Worm (Caenorhabditis elegans) whole organism, mixed stage, embryonic: ENCODE measurements around the gene Y66A7A.7.

ENCODE experiments used
- ceh-39 ChIP-seq: fragments of 150-350 bp; optimal IDR thresholded peaks from 2 replicates; lab custom pipeline; 2014; ENCODE audit warnings: missing biosample characterization, missing genetic modification characterization
- ceh-83 ChIP-seq: fragments of 200-800 bp; sonication (Bioruptor generic); optimal IDR thresholded peaks from 2 replicates; lab custom pipeline; 2018; ENCODE audit warnings: mild to moderate bottlenecking, missing genetic modification characterization, missing compliant biosample characterization
- lin-13 ChIP-seq: fragments of 150-350 bp; optimal IDR thresholded peaks from 2 replicates; lab custom pipeline; 2014; ENCODE audit warnings: missing biosample characterization, missing genetic modification characterization
- nhr-28 ChIP-seq: fragments of 150-350 bp; optimal IDR thresholded peaks from 2 replicates; lab custom pipeline; 2014; ENCODE audit warnings: missing biosample characterization, missing genetic modification characterization
- pha-4 ChIP-seq: fragments of 150-350 bp; optimal IDR thresholded peaks from 2 replicates; lab custom pipeline; 2018; ENCODE audit warnings: missing biosample characterization, missing genetic modification reagents, missing genetic modification characterization
- tbx-8 ChIP-seq: fragments of 200-800 bp; sonication (Bioruptor generic); optimal IDR thresholded peaks from 2 replicates; lab custom pipeline; 2018; ENCODE audit warnings: mild to moderate bottlenecking, missing genetic modification characterization, moderate library complexity, missing compliant biosample characterization

DNA sequence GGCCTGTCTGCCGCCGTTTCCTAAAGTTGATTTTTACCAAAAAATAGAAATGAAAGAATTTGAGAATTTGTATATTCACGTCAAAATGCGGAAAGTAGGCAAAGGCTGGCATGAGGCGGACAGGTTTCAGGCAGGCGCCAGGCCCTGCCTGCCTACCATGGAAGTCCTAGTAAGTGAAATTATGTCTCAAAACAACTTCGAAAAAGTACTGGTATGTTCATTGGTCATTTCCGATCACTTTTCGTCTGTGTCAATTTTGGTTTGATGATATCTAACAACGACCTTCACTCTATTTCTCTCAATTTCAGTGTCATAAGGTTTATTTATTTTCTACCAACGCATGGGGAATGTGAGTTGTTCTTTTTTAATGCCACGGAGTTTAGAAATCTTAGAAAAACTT is 20.9 kb upstream of the Y66A7A.7 start, which contains the start of gene faah-6:
- no peak for TF ChIP-seq nhr-28 (tag; lab: Kevin White, UChicago)
- TF ChIP-seq ceh-39, result no peak
- no peak for TF ChIP-seq pha-4
- no peak for TF ChIP-seq ceh-83
- TF ChIP-seq lin-13, result no peak
- TF ChIP-seq tbx-8 (GFP tag; lab: Kevin White, UChicago), result no peak
